Worm (Caenorhabditis elegans) whole organism, late embryonic: Measurements from ENCODE around the gene C35D6.3.

Experiments
- K09A11.1 ChIP-seq: sonication (generic microtip); optimal IDR thresholded peaks from 2 replicates; lab custom pipeline; 2017; ENCODE audit warnings: antibody characterized with exemption, mild to moderate bottlenecking, missing genetic modification characterization, missing compliant biosample characterization; ENCODE audit not compliant: insufficient read depth
- Y22D7AL.16 ChIP-seq: sonication (generic microtip); optimal IDR thresholded peaks from 2 replicates; lab custom pipeline; 2016; ENCODE audit warnings: missing genetic modification characterization, missing compliant biosample characterization
- ama-1 ChIP-seq: fragments of 150-350 bp; optimal IDR thresholded peaks from 2 replicates; lab custom pipeline; 2014
- ceh-14 ChIP-seq: sonication (generic microtip); optimal IDR thresholded peaks from 2 replicates; lab custom pipeline; 2016; ENCODE audit warnings: missing genotype, missing genetic modification characterization, missing compliant biosample characterization
- ceh-18 ChIP-seq: sonication (generic microtip); optimal IDR thresholded peaks from 2 replicates; lab custom pipeline; 2016; ENCODE audit warnings: missing genetic modification characterization, missing compliant biosample characterization
- ceh-2 ChIP-seq: sonication (generic microtip); optimal IDR thresholded peaks from 2 replicates; lab custom pipeline; 2016; ENCODE audit warnings: missing genotype, missing genetic modification characterization, missing compliant biosample characterization
- ceh-22 ChIP-seq: sonication (generic microtip); optimal IDR thresholded peaks from 2 replicates; lab custom pipeline; 2017; ENCODE audit warnings: missing biosample characterization, missing genetic modification characterization
- ceh-24 ChIP-seq: sonication (generic microtip); optimal IDR thresholded peaks from 2 replicates; lab custom pipeline; 2016; ENCODE audit warnings: mild to moderate bottlenecking, missing genetic modification characterization, missing compliant biosample characterization
- ceh-30 ChIP-seq: fragments of 150-350 bp; optimal IDR thresholded peaks from 2 replicates; lab custom pipeline; 2014; ENCODE audit warnings: missing biosample characterization, missing genetic modification characterization
- ceh-9 ChIP-seq: sonication (generic microtip); optimal IDR thresholded peaks from 2 replicates; lab custom pipeline; 2016; ENCODE audit warnings: mild to moderate bottlenecking, missing genetic modification characterization, inconsistent platforms, missing compliant biosample characterization
- che-1 ChIP-seq: sonication (generic microtip); optimal IDR thresholded peaks from 2 replicates; lab custom pipeline; 2016; ENCODE audit warnings: mild to moderate bottlenecking, missing genetic modification characterization, missing compliant biosample characterization
- dmd-4 ChIP-seq: sonication (generic microtip); optimal IDR thresholded peaks from 2 replicates; lab custom pipeline; 2016; ENCODE audit warnings: borderline replicate concordance, missing genetic modification characterization, missing compliant biosample characterization
- dve-1 ChIP-seq: sonication (generic microtip); optimal IDR thresholded peaks from 2 replicates; lab custom pipeline; 2017; ENCODE audit warnings: antibody characterized with exemption, mild to moderate bottlenecking, missing genetic modification characterization, missing compliant biosample characterization
- elt-2 ChIP-seq: sonication (generic microtip); optimal IDR thresholded peaks from 2 replicates; lab custom pipeline; 2016; ENCODE audit warnings: missing genetic modification reagents, missing genetic modification characterization, missing compliant biosample characterization
- ets-4 ChIP-seq: sonication (generic microtip); optimal IDR thresholded peaks from 2 replicates; lab custom pipeline; 2016; ENCODE audit warnings: missing genetic modification characterization, missing compliant biosample characterization
- fax-1 ChIP-seq: sonication (generic microtip); optimal IDR thresholded peaks from 2 replicates; lab custom pipeline; 2016; ENCODE audit warnings: missing genotype, missing genetic modification characterization, missing compliant biosample characterization
- fkh-10 ChIP-seq: fragments of 150-350 bp; optimal IDR thresholded peaks from 2 replicates; lab custom pipeline; 2014; ENCODE audit warnings: missing biosample characterization, missing genetic modification reagents, missing genetic modification characterization
- gmeb-2 ChIP-seq: sonication (generic microtip); optimal IDR thresholded peaks from 2 replicates; lab custom pipeline; 2016; ENCODE audit warnings: missing genetic modification characterization, inconsistent platforms, missing compliant biosample characterization
- hlh-15 ChIP-seq: sonication (generic microtip); optimal IDR thresholded peaks from 2 replicates; lab custom pipeline; 2016; ENCODE audit warnings: missing genetic modification characterization, missing compliant biosample characterization
- hlh-30 ChIP-seq: sonication (generic microtip); optimal IDR thresholded peaks from 2 replicates; lab custom pipeline; 2017; ENCODE audit warnings: antibody characterized with exemption, missing genetic modification characterization, missing compliant biosample characterization; ENCODE audit not compliant: insufficient read depth
- hlh-6 ChIP-seq: sonication (generic microtip); optimal IDR thresholded peaks from 2 replicates; lab custom pipeline; 2016; ENCODE audit warnings: missing genotype, missing genetic modification characterization, missing compliant biosample characterization
- hlh-8 ChIP-seq: sonication (generic microtip); optimal IDR thresholded peaks from 2 replicates; lab custom pipeline; 2016; ENCODE audit warnings: missing genotype, missing genetic modification characterization, missing compliant biosample characterization
- lin-11 ChIP-seq: fragments of 200-800 bp; sonication (Bioruptor generic); optimal IDR thresholded peaks from 2 replicates; lab custom pipeline; 2018; ENCODE audit warnings: mild to moderate bottlenecking, missing genetic modification characterization, missing compliant biosample characterization
- madf-2 ChIP-seq: sonication (generic microtip); optimal IDR thresholded peaks from 2 replicates; lab custom pipeline; 2017; ENCODE audit warnings: missing genetic modification characterization, missing compliant biosample characterization
- nhr-11 ChIP-seq: fragments of 150-350 bp; optimal IDR thresholded peaks from 2 replicates; lab custom pipeline; 2014; ENCODE audit warnings: missing biosample characterization, missing genetic modification characterization
- nhr-232 ChIP-seq: sonication (generic microtip); optimal IDR thresholded peaks from 2 replicates; lab custom pipeline; 2016; ENCODE audit warnings: missing genetic modification characterization, missing compliant biosample characterization
- npax-4 ChIP-seq: sonication (generic microtip); optimal IDR thresholded peaks from 2 replicates; lab custom pipeline; 2016; ENCODE audit warnings: missing genetic modification characterization, missing compliant biosample characterization
- odd-2 ChIP-seq: sonication (generic microtip); optimal IDR thresholded peaks from 2 replicates; lab custom pipeline; 2017; ENCODE audit warnings: antibody characterized with exemption, mild to moderate bottlenecking, missing genetic modification characterization, missing compliant biosample characterization
- pag-3 ChIP-seq: sonication (generic microtip); optimal IDR thresholded peaks from 2 replicates; lab custom pipeline; 2016; ENCODE audit warnings: missing compliant biosample characterization, missing genetic modification characterization, borderline replicate concordance
- pax-1 ChIP-seq: fragments of 150-350 bp; optimal IDR thresholded peaks from 2 replicates; lab custom pipeline; 2014; ENCODE audit warnings: missing biosample characterization, missing genetic modification characterization
- pha-2 ChIP-seq: sonication (generic microtip); optimal IDR thresholded peaks from 2 replicates; lab custom pipeline; 2017; ENCODE audit warnings: mild to moderate bottlenecking, missing genetic modification characterization, missing compliant biosample characterization
- pha-4 ChIP-seq: fragments of 150-350 bp; optimal IDR thresholded peaks from 2 replicates; lab custom pipeline; 2018; ENCODE audit warnings: missing biosample characterization, missing genetic modification reagents, missing genetic modification characterization
- pqm-1 ChIP-seq: sonication (generic microtip); optimal IDR thresholded peaks from 2 replicates; lab custom pipeline; 2016; ENCODE audit warnings: missing genetic modification characterization, missing compliant biosample characterization
- pros-1 ChIP-seq: fragments of 150-350 bp; optimal IDR thresholded peaks from 2 replicates; lab custom pipeline; 2014; ENCODE audit warnings: missing biosample characterization, missing genetic modification reagents, missing genetic modification characterization
- ref-2 ChIP-seq: sonication (generic microtip); optimal IDR thresholded peaks from 2 replicates; lab custom pipeline; 2016; ENCODE audit warnings: missing genetic modification characterization, missing compliant biosample characterization
- rnt-1 ChIP-seq: sonication (generic microtip); optimal IDR thresholded peaks from 2 replicates; lab custom pipeline; 2016; ENCODE audit warnings: missing genetic modification characterization, missing compliant biosample characterization
- sdc-2 ChIP-seq: sonication (generic microtip); optimal IDR thresholded peaks from 2 replicates; lab custom pipeline; 2016; ENCODE audit warnings: missing genotype, missing genetic modification characterization, missing compliant biosample characterization
- sox-2 ChIP-seq: fragments of 200-800 bp; sonication (Bioruptor generic); IDR thresholded peaks from 2 replicates; pipeline ENCODE4 v1.3.6; 2022; ENCODE audit warnings: missing genetic modification reagents, missing genetic modification characterization, missing compliant biosample characterization
- syd-9 ChIP-seq: sonication (generic microtip); optimal IDR thresholded peaks from 2 replicates; lab custom pipeline; 2016; ENCODE audit warnings: mild to moderate bottlenecking, missing genetic modification characterization, moderate library complexity, missing compliant biosample characterization
- tbx-7 ChIP-seq: sonication (generic microtip); optimal IDR thresholded peaks from 2 replicates; lab custom pipeline; 2016; ENCODE audit warnings: missing genotype, missing genetic modification characterization, missing compliant biosample characterization
- ttx-3 ChIP-seq: sonication (generic microtip); optimal IDR thresholded peaks from 2 replicates; lab custom pipeline; 2016; ENCODE audit warnings: missing genetic modification reagents, missing genetic modification characterization, missing compliant biosample characterization
- unc-42 ChIP-seq: sonication (generic microtip); optimal IDR thresholded peaks from 2 replicates; lab custom pipeline; 2016; ENCODE audit warnings: missing genotype, missing genetic modification characterization, missing compliant biosample characterization
- unc-55 ChIP-seq: sonication (generic microtip); optimal IDR thresholded peaks from 2 replicates; lab custom pipeline; 2017; ENCODE audit warnings: missing biosample characterization, missing genetic modification reagents, missing genetic modification characterization
- unc-86 ChIP-seq: sonication (generic microtip); optimal IDR thresholded peaks from 2 replicates; lab custom pipeline; 2016; ENCODE audit warnings: missing genetic modification characterization, missing compliant biosample characterization
- zip-5 ChIP-seq: sonication (generic microtip); optimal IDR thresholded peaks from 2 replicates; lab custom pipeline; 2016; ENCODE audit warnings: missing genetic modification characterization, missing compliant biosample characterization

Gene C35D6.3

ce11 chrIV:16377942-16378341 lies 31.3 kb downstream of the C35D6.3 start:
- no peak for TF ChIP-seq ttx-3 (tag; lab: Kevin White, UChicago)
- TF ChIP-seq madf-2: no peak
- no peak for TF ChIP-seq ceh-18
- no peak for TF ChIP-seq ceh-2 (tag; lab: Kevin White, UChicago)
- TF ChIP-seq odd-2 (tag; lab: Kevin White, UChicago): no peak
- no peak for TF ChIP-seq sdc-2
- no peak for TF ChIP-seq ceh-22 (tag; lab: Kevin White, UChicago)
- no peak for TF ChIP-seq pha-4 (tag; lab: Kevin White, UChicago)
- TF ChIP-seq syd-9: no peak
- no peak for TF ChIP-seq hlh-8 (tag; lab: Kevin White, UChicago)
- no peak for TF ChIP-seq hlh-30 (tag; lab: Kevin White, UChicago)
- no peak for TF ChIP-seq unc-55 (GFP tag; lab: Kevin White, UChicago)
- TF ChIP-seq ceh-14: no peak
- no peak for TF ChIP-seq rnt-1 (tag; lab: Kevin White, UChicago)
- no peak for TF ChIP-seq nhr-232 (tag; lab: Kevin White, UChicago)
- no peak for TF ChIP-seq pax-1
- TF ChIP-seq, all 69 proteins: peak for 0

ce11 chrIV:16380278-16380677 lies 33.7 kb downstream of the C35D6.3 start:
- TF ChIP-seq elt-2 (tag; lab: Kevin White, UChicago) (no peak), ceh-2 (tag; lab: Kevin White, UChicago) (no peak), syd-9 (no peak), nhr-232 (tag; lab: Kevin White, UChicago) (no peak)
- TF ChIP-seq, all 69 proteins: peak for 0

ce11 chrIV:16380937-16381336 lies 34.3 kb downstream of the C35D6.3 start:
- TF ChIP-seq pha-4 (tag; lab: Kevin White, UChicago): no peak
- no peak for TF ChIP-seq pqm-1 (tag; lab: Kevin White, UChicago)
- no peak for TF ChIP-seq nhr-11 (tag; lab: Kevin White, UChicago)
- TF ChIP-seq pha-2 (tag; lab: Kevin White, UChicago): no peak
- TF ChIP-seq ceh-18: no peak
- TF ChIP-seq ama-1: no peak
- TF ChIP-seq ceh-14: no peak
- no peak for TF ChIP-seq ref-2
- no peak for TF ChIP-seq pag-3 (tag; lab: Kevin White, UChicago)
- TF ChIP-seq che-1 (tag; lab: Kevin White, UChicago): no peak
- no peak for TF ChIP-seq hlh-30 (tag; lab: Kevin White, UChicago)
- no peak for TF ChIP-seq sox-2 (GFP tag; lab: Robert Waterston, UW)
- TF ChIP-seq sdc-2: no peak

ce11 chrIV:16381933-16382591 lies 35.4 kb downstream of the C35D6.3 start, which contains the start of gene Y7A9D.1:
Y7A9D.1 (minus strand) TSS chrIV:16382215.
- no peak for TF ChIP-seq pha-4 (tag; lab: Kevin White, UChicago)
- no peak for TF ChIP-seq pros-1
- TF ChIP-seq pag-3 (tag; lab: Kevin White, UChicago): no peak
- TF ChIP-seq dve-1: peak; percentile 5
- peak; percentile 23 for TF ChIP-seq madf-2
- TF ChIP-seq ceh-18: peak; percentile 49
- no peak for TF ChIP-seq zip-5
- TF ChIP-seq ceh-9 (tag; lab: Kevin White, UChicago): no peak
- TF ChIP-seq che-1 (tag; lab: Kevin White, UChicago): peak; percentile 40
- no peak for TF ChIP-seq fax-1 (tag; lab: Kevin White, UChicago)
- peak; percentile 56 for TF ChIP-seq gmeb-2 (tag; lab: Kevin White, UChicago)
- no peak for TF ChIP-seq ceh-30 (tag; lab: Kevin White, UChicago)
- peak; percentile 43 for TF ChIP-seq hlh-30 (tag; lab: Kevin White, UChicago)
- peak; percentile 22 for TF ChIP-seq unc-86 (tag; lab: Kevin White, UChicago)
- no peak for TF ChIP-seq npax-4 (tag; lab: Kevin White, UChicago)
- TF ChIP-seq Y22D7AL.16: peak; percentile 75
- TF ChIP-seq tbx-7 (tag; lab: Kevin White, UChicago): no peak
- no peak for TF ChIP-seq ceh-24
- peak; percentile 40 for TF ChIP-seq K09A11.1 (tag; lab: Kevin White, UChicago)
- no peak for TF ChIP-seq ets-4 (tag; lab: Kevin White, UChicago)
- no peak for TF ChIP-seq odd-2 (tag; lab: Kevin White, UChicago)
- no peak for TF ChIP-seq hlh-15 (tag; lab: Kevin White, UChicago)
- peak; percentile 43 for TF ChIP-seq sox-2 (GFP tag; lab: Robert Waterston, UW)
- TF ChIP-seq elt-2 (tag; lab: Kevin White, UChicago): peak; percentile 81
- TF ChIP-seq nhr-11 (tag; lab: Kevin White, UChicago): no peak
- peak; percentile 83 for TF ChIP-seq hlh-6 (tag; lab: Kevin White, UChicago)
- TF ChIP-seq fkh-10 (GFP tag; lab: Kevin White, UChicago): no peak
- TF ChIP-seq ttx-3 (tag; lab: Kevin White, UChicago): peak; percentile 18
- TF ChIP-seq unc-42 (tag; lab: Kevin White, UChicago): no peak
- TF ChIP-seq dmd-4 (tag; lab: Kevin White, UChicago): peak; percentile 63
- TF ChIP-seq lin-11 (tag; lab: Kevin White, UChicago): no peak
- TF ChIP-seq unc-55 (GFP tag; lab: Kevin White, UChicago): no peak
